Worm (Caenorhabditis elegans) whole organism, early embryonic: ENCODE data around the gene bli-2.

Experiments used
- B0310.2 ChIP-seq: sonication (generic microtip); optimal IDR thresholded peaks from 2 replicates; lab custom pipeline; 2016; ENCODE audit warnings: mild to moderate bottlenecking, missing genetic modification characterization, missing compliant biosample characterization
- F13C5.2 ChIP-seq: sonication (generic microtip); optimal IDR thresholded peaks from 2 replicates; lab custom pipeline; 2017; ENCODE audit warnings: mild to moderate bottlenecking, missing genetic modification characterization, inconsistent platforms, missing compliant biosample characterization
- aly-1 ChIP-seq: sonication (generic microtip); optimal IDR thresholded peaks from 2 replicates; lab custom pipeline; 2016; ENCODE audit warnings: missing genetic modification characterization, missing compliant biosample characterization
- ama-1 ChIP-seq: fragments of 150-350 bp; optimal IDR thresholded peaks from 2 replicates; lab custom pipeline; 2014
- ceh-13 ChIP-seq: fragments of 200-800 bp; sonication (Bioruptor generic); optimal IDR thresholded peaks from 2 replicates; lab custom pipeline; 2018; ENCODE audit warnings: mild to moderate bottlenecking, missing genetic modification characterization, missing compliant biosample characterization
- ceh-36 ChIP-seq: sonication (generic microtip); optimal IDR thresholded peaks from 2 replicates; lab custom pipeline; 2016; ENCODE audit warnings: missing genetic modification characterization, inconsistent platforms, missing compliant biosample characterization
- ets-7 ChIP-seq: sonication (generic microtip); optimal IDR thresholded peaks from 2 replicates; lab custom pipeline; 2016; ENCODE audit warnings: missing genotype, missing genetic modification characterization, missing compliant biosample characterization
- flt-1 ChIP-seq: fragments of 200-800 bp; sonication (Bioruptor generic); IDR thresholded peaks from 2 replicates; pipeline ENCODE4 v1.3.6; 2022; ENCODE audit warnings: missing genetic modification characterization, missing compliant biosample characterization
- hmbx-1 ChIP-seq: sonication (generic microtip); optimal IDR thresholded peaks from 2 replicates; lab custom pipeline; 2016; ENCODE audit warnings: mild to moderate bottlenecking, missing genetic modification characterization, missing compliant biosample characterization
- hmg-4 ChIP-seq: fragments of 200-800 bp; sonication (Bioruptor generic); optimal IDR thresholded peaks from 2 replicates; lab custom pipeline; 2018; ENCODE audit warnings: mild to moderate bottlenecking, missing genetic modification characterization, missing compliant biosample characterization
- hnd-1 ChIP-seq: sonication (generic microtip); optimal IDR thresholded peaks from 2 replicates; lab custom pipeline; 2016; ENCODE audit warnings: missing genetic modification characterization, missing compliant biosample characterization
- pes-1 ChIP-seq: fragments of 200-800 bp; sonication (Bioruptor generic); IDR thresholded peaks from 2 replicates; pipeline ENCODE4 v1.3.6; 2022; ENCODE audit warnings: missing genetic modification reagents, missing genetic modification characterization, missing compliant biosample characterization
- scrt-1 ChIP-seq: fragments of 200-800 bp; sonication (Bioruptor generic); IDR thresholded peaks from 2 replicates; pipeline ENCODE4 v1.3.6; 2022; ENCODE audit warnings: missing genetic modification characterization, missing compliant biosample characterization
- sea-1 ChIP-seq: fragments of 200-800 bp; sonication (Bioruptor generic); conservative IDR thresholded peaks from 2 replicates; pipeline ENCODE4 v1.3.6; 2022; ENCODE audit warnings: missing genetic modification characterization, missing compliant biosample characterization
- tbx-11 ChIP-seq: fragments of 200-800 bp; sonication (Bioruptor generic); IDR thresholded peaks from 2 replicates; pipeline ENCODE4 v1.3.6; 2022; ENCODE audit warnings: missing genetic modification characterization, missing compliant biosample characterization
- tbx-37 ChIP-seq: fragments of 200-800 bp; sonication (Bioruptor generic); conservative IDR thresholded peaks from 2 replicates; pipeline ENCODE4 v1.3.6; 2022; ENCODE audit warnings: missing genetic modification reagents, missing genetic modification characterization, missing compliant biosample characterization
- tra-4 ChIP-seq: sonication (generic microtip); optimal IDR thresholded peaks from 2 replicates; lab custom pipeline; 2017; ENCODE audit warnings: missing genetic modification characterization, missing compliant biosample characterization

bli-2 gene

DNA sequence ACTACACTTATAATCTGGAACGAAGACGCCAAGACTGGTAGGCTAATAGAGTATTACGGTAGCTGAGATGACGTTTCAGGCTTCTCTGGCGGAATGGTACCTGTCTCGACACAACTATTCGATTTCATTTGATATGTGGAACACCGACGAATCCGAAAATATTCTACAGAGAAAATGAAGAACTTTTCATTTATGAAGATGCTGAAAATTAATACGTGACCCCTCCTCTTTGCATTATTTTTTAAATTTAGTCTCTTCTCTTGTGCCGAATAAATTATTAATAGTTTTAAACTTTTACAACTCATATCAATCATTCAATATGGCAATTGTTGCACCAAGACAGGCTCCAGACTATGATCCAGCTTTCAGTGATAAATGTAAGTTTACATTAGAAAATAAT, 13.8 kb upstream of the bli-2 start, which contains the start of gene C25H3.16:
Gene C25H3.16, plus strand, starts transcription at position 301 of the 400 bp plus-strand sequence.
- TF ChIP-seq sea-1 (GFP tag; lab: Robert Waterston, UW): no peak
- no peak for TF ChIP-seq tbx-11

DNA sequence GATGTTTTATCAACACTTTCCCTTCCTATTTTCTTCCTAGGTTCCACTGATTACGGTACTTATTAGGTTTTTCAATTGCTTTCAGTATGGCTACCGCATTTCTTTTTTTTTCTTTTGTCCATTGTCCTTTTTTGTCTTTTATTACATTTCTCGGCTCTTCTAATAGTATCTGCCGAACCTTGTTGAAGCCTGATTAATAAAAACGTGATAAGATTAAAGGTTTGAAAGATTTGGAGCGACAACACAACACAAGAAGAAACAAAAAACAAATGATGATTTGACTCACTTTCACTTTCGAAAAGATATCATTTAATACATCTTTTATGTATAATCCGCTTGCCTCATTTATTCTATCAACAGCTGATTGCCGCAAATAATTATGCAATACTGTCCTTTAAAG, 12.8 kb upstream of the bli-2 start, which contains the start of gene C25H3.15:
Gene C25H3.15, plus strand, starts transcription at position 301 of the 400 bp plus-strand sequence.
- TF ChIP-seq tbx-37 (GFP tag; lab: Robert Waterston, UW) (no peak), hmbx-1 (no peak), scrt-1 (GFP tag; lab: Robert Waterston, UW) (no peak), pes-1 (GFP tag; lab: Robert Waterston, UW) (no peak), ceh-36 (tag; lab: Kevin White, UChicago) (no peak), F13C5.2 (no peak), ceh-13 (GFP tag; lab: Kevin White, UChicago) (no peak), hnd-1 (no peak), B0310.2 (tag; lab: Kevin White, UChicago) (no peak), sea-1 (GFP tag; lab: Robert Waterston, UW) (no peak), tbx-11 (no peak), flt-1 (GFP tag; lab: Robert Waterston, UW) (no peak), hmg-4 (GFP tag; lab: Kevin White, UChicago) (no peak), ama-1 (lab: Kevin White, UChicago) (no peak), ets-7 (tag; lab: Kevin White, UChicago) (no peak), tra-4 (tag; lab: Kevin White, UChicago) (no peak), aly-1 (tag; lab: Kevin White, UChicago) (no peak)

DNA sequence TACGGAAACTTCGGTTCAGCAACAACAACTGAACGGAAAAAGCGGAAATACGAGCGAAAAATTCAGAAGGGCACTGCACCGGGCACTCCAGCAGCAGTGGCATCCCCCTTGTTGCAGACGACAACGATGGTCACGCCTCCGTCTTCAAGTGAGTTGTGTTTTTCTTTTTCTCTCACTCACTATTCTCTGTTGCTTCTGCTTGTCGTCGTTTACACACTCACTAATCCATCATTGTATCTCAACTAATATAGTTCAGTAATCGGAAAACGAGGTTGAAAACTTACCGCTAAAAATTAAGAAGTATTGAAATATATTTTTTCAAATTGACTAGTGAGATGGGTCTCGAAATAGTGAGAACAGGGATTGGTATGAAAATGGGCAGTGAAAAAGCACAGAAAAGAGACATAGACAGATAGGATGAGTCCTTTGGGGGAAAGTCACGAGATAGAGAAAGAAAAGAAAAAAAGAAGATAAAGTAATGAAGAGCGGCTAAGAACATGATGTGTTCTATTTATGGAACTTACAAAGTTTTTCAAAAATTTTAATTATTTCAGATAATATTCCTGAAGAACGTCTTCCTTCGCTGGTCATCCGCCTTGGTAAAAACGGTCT, 11.1 kb upstream of the bli-2 start:
- no peak for TF ChIP-seq flt-1 (GFP tag; lab: Robert Waterston, UW)
- TF ChIP-seq tbx-37 (GFP tag; lab: Robert Waterston, UW): no peak
- no peak for TF ChIP-seq ceh-36 (tag; lab: Kevin White, UChicago)

DNA sequence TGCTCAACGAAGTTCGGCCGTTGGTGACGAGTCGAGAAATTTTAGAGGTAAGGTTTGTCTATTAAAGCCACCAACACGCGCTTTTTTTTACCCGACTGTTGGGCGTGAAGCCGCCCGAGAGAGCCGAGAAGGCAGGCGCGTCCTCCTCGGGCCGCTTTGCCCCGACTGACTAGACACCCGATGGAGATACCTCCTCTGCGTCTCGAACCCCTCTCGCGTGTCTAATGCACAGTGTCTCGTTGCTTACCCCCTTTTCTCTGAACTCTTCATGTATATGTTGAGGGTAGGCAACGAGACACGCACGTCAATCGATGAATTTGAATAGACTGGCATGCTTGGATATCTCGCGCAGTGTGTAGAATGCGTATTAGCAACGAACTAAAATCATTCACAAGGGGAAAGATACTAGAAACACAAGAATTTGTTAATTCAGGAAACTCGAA, 9.5 kb upstream of the bli-2 start:
- TF ChIP-seq tra-4 (tag; lab: Kevin White, UChicago) (peak; percentile 72), tbx-11 (peak; percentile 80), tbx-37 (GFP tag; lab: Robert Waterston, UW) (peak; percentile 72), hnd-1 (peak; percentile 64), aly-1 (tag; lab: Kevin White, UChicago) (peak; percentile 83), F13C5.2 (peak; percentile 73), hmbx-1 (peak; percentile 78), pes-1 (GFP tag; lab: Robert Waterston, UW) (peak; percentile 83), flt-1 (GFP tag; lab: Robert Waterston, UW) (peak; percentile 73), hmg-4 (GFP tag; lab: Kevin White, UChicago) (peak; percentile 92), sea-1 (GFP tag; lab: Robert Waterston, UW) (peak; percentile 93), ets-7 (tag; lab: Kevin White, UChicago) (peak; percentile 40), ceh-36 (tag; lab: Kevin White, UChicago) (peak; percentile 66), ceh-13 (GFP tag; lab: Kevin White, UChicago) (peak; percentile 19), ama-1 (lab: Kevin White, UChicago) (peak; percentile 96), B0310.2 (tag; lab: Kevin White, UChicago) (peak; percentile 82), scrt-1 (GFP tag; lab: Robert Waterston, UW) (peak; percentile 90)

DNA sequence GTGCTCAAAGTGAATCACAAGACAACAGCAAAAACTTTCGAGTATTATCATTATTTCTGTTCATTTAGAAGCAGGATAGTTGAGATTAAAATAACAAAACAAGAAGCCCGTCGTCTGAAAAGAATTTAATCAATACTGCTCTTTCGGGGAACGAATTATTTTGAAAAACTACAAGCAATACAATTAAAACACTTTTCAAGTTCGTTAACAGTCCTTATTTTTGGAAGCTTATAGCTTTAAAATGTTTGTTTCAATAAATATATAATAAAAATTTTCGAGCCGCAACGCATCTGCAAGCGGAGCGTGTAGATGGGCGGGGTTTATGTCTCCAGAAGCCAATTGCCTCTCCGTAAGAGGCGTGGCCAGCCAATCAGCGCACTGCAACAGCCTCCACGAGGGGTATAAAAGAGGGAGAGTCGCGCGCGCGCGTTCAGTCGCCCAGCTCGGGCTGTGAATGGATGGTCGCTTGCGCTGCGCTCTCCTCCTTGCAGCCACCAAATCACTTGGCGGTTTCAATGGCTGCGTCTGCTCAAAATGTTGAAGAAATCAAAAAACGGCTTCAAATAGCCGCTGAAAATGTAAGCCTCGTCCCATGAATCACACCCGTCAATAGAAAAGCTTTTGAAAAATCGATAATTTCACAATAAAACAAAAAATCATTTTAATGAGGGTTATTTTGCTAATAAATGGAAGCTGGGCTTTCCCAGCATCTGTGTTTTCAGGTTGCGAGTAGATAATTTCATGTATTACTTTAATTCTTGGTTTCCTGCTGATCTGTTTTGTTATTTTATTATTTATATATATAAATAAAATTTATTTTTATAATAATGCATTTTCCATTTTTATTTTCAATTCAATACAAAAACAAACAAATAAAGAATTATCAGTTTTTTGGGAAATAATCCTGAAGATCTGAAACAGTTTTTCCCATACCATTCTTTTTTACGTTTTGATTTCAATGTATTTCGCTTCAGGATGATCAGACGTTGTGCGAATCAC, 8.8 kb upstream of the bli-2 start, which contains the start of the genes ift-43 and mdt-26:
Gene ift-43, minus strand, starts transcription at position 51 of the 999 bp plus-strand sequence.
Gene mdt-26, plus strand, starts transcription at position 446 of the 999 bp plus-strand sequence.
- peak; percentile 54; the same call in 1 of the 2 replicates for TF ChIP-seq flt-1 (GFP tag; lab: Robert Waterston, UW)
- peak; percentile 82 for TF ChIP-seq sea-1 (GFP tag; lab: Robert Waterston, UW)
- TF ChIP-seq hnd-1: no peak
- TF ChIP-seq B0310.2 (tag; lab: Kevin White, UChicago): peak; percentile 24
- no peak for TF ChIP-seq ceh-13 (GFP tag; lab: Kevin White, UChicago)
- peak; percentile 82 for TF ChIP-seq hmg-4 (GFP tag; lab: Kevin White, UChicago)
- peak; percentile 67 for TF ChIP-seq tbx-11
- no peak for TF ChIP-seq aly-1 (tag; lab: Kevin White, UChicago)
- TF ChIP-seq F13C5.2: peak; percentile 46
- no peak for TF ChIP-seq tra-4 (tag; lab: Kevin White, UChicago)
- peak; percentile 27 for TF ChIP-seq ceh-36 (tag; lab: Kevin White, UChicago)
- TF ChIP-seq ets-7 (tag; lab: Kevin White, UChicago): no peak
- TF ChIP-seq scrt-1 (GFP tag; lab: Robert Waterston, UW): peak; percentile 76
- peak; percentile 67 for TF ChIP-seq pes-1 (GFP tag; lab: Robert Waterston, UW)
- TF ChIP-seq ama-1 (lab: Kevin White, UChicago): peak; percentile 98
- TF ChIP-seq hmbx-1: no peak
- peak; percentile 5; the same call in 1 of the 2 replicates for TF ChIP-seq tbx-37 (GFP tag; lab: Robert Waterston, UW)

DNA sequence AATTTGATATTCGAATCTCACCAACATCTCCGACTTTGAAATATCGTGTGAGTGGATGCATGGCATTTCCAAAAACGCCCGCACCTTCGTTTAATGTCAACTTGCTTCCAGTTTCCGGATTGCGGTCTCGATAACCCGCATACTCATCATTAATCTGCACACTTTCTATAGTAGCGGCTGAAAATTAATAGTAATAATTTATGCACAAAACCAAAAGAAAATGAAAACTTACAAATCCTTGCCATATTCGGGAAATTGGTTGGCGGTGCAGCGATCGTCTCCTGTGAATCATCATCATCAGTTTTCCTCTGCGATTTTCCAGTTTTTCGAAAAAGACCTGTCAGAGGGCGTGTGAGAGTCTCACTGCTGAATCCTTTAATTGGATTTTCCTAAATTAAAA, 7.9 kb upstream of the bli-2 start:
- TF ChIP-seq scrt-1 (GFP tag; lab: Robert Waterston, UW) (no peak), tbx-11 (no peak), flt-1 (GFP tag; lab: Robert Waterston, UW) (no peak), tbx-37 (GFP tag; lab: Robert Waterston, UW) (no peak), ets-7 (tag; lab: Kevin White, UChicago) (no peak), tra-4 (tag; lab: Kevin White, UChicago) (no peak), ama-1 (lab: Kevin White, UChicago) (no peak), aly-1 (tag; lab: Kevin White, UChicago) (no peak), ceh-13 (GFP tag; lab: Kevin White, UChicago) (no peak)
